Worm (Caenorhabditis elegans) whole organism, L3 larva: ENCODE results near the gene swsn-3.

Experiments
- ceh-82 ChIP-seq: fragments of 150-350 bp; optimal IDR thresholded peaks from 2 replicates; lab custom pipeline; 2014; ENCODE audit warnings: missing biosample characterization, missing genetic modification characterization
- fkh-10 ChIP-seq: sonication (generic microtip); optimal IDR thresholded peaks from 2 replicates; lab custom pipeline; 2017; ENCODE audit warnings: missing biosample characterization, missing genetic modification reagents, missing genetic modification characterization
- lin-15B ChIP-seq: fragments of 150-350 bp; optimal IDR thresholded peaks from 2 replicates; lab custom pipeline; 2014; ENCODE audit warnings: missing biosample characterization, missing genetic modification characterization
- skn-1 ChIP-seq: fragments of 150-350 bp; optimal IDR thresholded peaks from 2 replicates; lab custom pipeline; 2014; ENCODE audit warnings: missing biosample characterization, missing genetic modification characterization
- snpc-4 ChIP-seq: fragments of 150-350 bp; optimal IDR thresholded peaks from 2 replicates; lab custom pipeline; 2014; ENCODE audit warnings: missing biosample characterization, missing genetic modification characterization

ce11 chrIII:2769078-2769477, 599 bp upstream of the swsn-3 start:
- TF ChIP-seq snpc-4 (tag; lab: Kevin White, UChicago) (no peak), lin-15B (tag; lab: Kevin White, UChicago) (no peak), ceh-82 (tag; lab: Kevin White, UChicago) (no peak), skn-1 (tag; lab: Kevin White, UChicago) (no peak), fkh-10 (GFP tag; lab: Kevin White, UChicago) (no peak)
